Fruit fly (Drosophila melanogaster) whole organism, adult: ENCODE measurements around the gene ebi.

Experiments used
- CG11617 ChIP-seq: fragments of 200-800 bp; sonication (Bioruptor generic); optimal IDR thresholded peaks from 2 replicates; lab custom pipeline; 2017; ENCODE audit warnings: mild to moderate bottlenecking, missing biosample characterization, missing genetic modification reagents, missing genetic modification characterization
- CG12768 ChIP-seq: fragments of 200-800 bp; sonication (Bioruptor generic); optimal IDR thresholded peaks from 2 replicates; lab custom pipeline; 2017; ENCODE audit warnings: missing biosample characterization, missing genetic modification characterization, mild to moderate bottlenecking, moderate library complexity, missing genetic modification reagents
- CG14711 ChIP-seq: fragments of 200-800 bp; sonication (Bioruptor generic); optimal IDR thresholded peaks from 2 replicates; lab custom pipeline; 2018; ENCODE audit warnings: missing biosample characterization, mild to moderate bottlenecking, missing genetic modification characterization, moderate library complexity
- CG1620 ChIP-seq: fragments of 200-800 bp; sonication (Bioruptor generic); optimal IDR thresholded peaks from 2 replicates; lab custom pipeline; 2016; ENCODE audit warnings: missing biosample characterization, missing genetic modification characterization
- CG33017 ChIP-seq: fragments of 200-800 bp; sonication (Bioruptor generic); optimal IDR thresholded peaks from 2 replicates; lab custom pipeline; 2018; ENCODE audit warnings: missing biosample characterization, mild to moderate bottlenecking, missing genetic modification characterization, moderate library complexity
- CG5204 ChIP-seq: fragments of 200-800 bp; sonication (Bioruptor generic); optimal IDR thresholded peaks from 2 replicates; lab custom pipeline; 2016; ENCODE audit warnings: missing biosample characterization, missing genetic modification characterization
- CG7045 ChIP-seq: fragments of 200-800 bp; sonication (Bioruptor generic); optimal IDR thresholded peaks from 2 replicates; lab custom pipeline; 2017; ENCODE audit warnings: missing biosample characterization, mild to moderate bottlenecking, missing genetic modification characterization
- CG7101 ChIP-seq: fragments of 200-800 bp; sonication (Bioruptor generic); optimal IDR thresholded peaks from 2 replicates; lab custom pipeline; 2018; ENCODE audit warnings: missing biosample characterization, mild to moderate bottlenecking, missing genetic modification characterization, moderate library complexity
- Clk ChIP-seq: fragments of 200-800 bp; sonication (Bioruptor generic); optimal IDR thresholded peaks from 2 replicates; lab custom pipeline; 2017; ENCODE audit warnings: missing biosample characterization, missing genetic modification characterization
- Crg-1 ChIP-seq: fragments of 200-800 bp; sonication (Bioruptor generic); optimal IDR thresholded peaks from 2 replicates; lab custom pipeline; 2016; ENCODE audit warnings: missing biosample characterization, missing genetic modification characterization
- Hr96 ChIP-seq: fragments of 200-800 bp; sonication (Bioruptor generic); optimal IDR thresholded peaks from 2 replicates; lab custom pipeline; 2016; ENCODE audit warnings: missing biosample characterization, missing genetic modification characterization
- Mnt ChIP-seq: fragments of 200-800 bp; sonication (Bioruptor generic); optimal IDR thresholded peaks from 2 replicates; lab custom pipeline; 2016; ENCODE audit warnings: missing biosample characterization, mild to moderate bottlenecking, missing genetic modification characterization
- bab1 ChIP-seq: fragments of 200-800 bp; sonication (Bioruptor generic); optimal IDR thresholded peaks from 3 replicates; lab custom pipeline; 2019; ENCODE audit warnings: missing biosample characterization, mild to moderate bottlenecking, missing genetic modification characterization, moderate library complexity
- cic ChIP-seq: fragments of 200-800 bp; sonication (Bioruptor generic); optimal IDR thresholded peaks from 2 replicates; lab custom pipeline; 2017; ENCODE audit warnings: missing biosample characterization, mild to moderate bottlenecking, missing genetic modification characterization, moderate library complexity
- cnc ChIP-seq, 2 experiments: fragments of >200 bp; optimal IDR thresholded peaks; 2 replicates each; lab custom pipeline; 2017
- kay ChIP-seq: fragments of 200-800 bp; sonication (Bioruptor generic); peaks from one replicate; lab custom pipeline; 2016; ENCODE audit warnings: missing biosample characterization, missing genetic modification characterization, borderline replicate concordance
- ovo ChIP-seq: fragments of 200-800 bp; sonication (Bioruptor generic); optimal IDR thresholded peaks from 2 replicates; lab custom pipeline; 2016; ENCODE audit warnings: missing biosample characterization, missing genetic modification characterization
- pad ChIP-seq: fragments of 200-800 bp; sonication (Bioruptor generic); optimal IDR thresholded peaks from 3 replicates; lab custom pipeline; 2017; ENCODE audit warnings: missing biosample characterization, missing genetic modification characterization, mild to moderate bottlenecking, moderate library complexity, missing genetic modification reagents
- toe ChIP-seq: fragments of 200-800 bp; sonication (Bioruptor generic); optimal IDR thresholded peaks from 2 replicates; lab custom pipeline; 2016; ENCODE audit warnings: missing biosample characterization, missing genetic modification characterization

ebi gene

DNA sequence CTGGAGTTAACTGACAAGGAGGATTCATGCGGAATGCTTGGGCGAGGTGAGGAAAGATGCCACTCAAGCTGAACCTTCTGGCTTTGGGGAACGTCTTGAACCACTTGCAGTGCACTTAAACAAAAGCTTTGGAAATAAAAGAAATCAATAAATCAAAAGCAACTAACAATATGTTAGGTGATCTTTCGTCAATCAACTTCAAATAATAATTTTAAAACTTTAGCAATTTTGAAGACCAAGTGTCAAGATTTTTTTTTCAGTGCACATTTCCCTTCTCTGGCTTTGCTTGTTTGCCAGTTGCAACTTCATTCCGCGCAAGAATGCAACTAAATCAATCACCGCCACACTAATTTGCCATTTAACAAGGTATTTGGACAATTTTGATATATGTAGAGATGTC lies 32.1 kb upstream of the ebi start:
- TF ChIP-seq kay (GFP tag; lab: Kevin White, UChicago) (no peak), Mnt (GFP tag; lab: Kevin White, UChicago) (no peak), Clk (GFP tag; lab: Kevin White, UChicago) (no peak), CG11617 (GFP tag; lab: Kevin White, UChicago) (no peak), CG14711 (tag; lab: Kevin White, UChicago) (no peak), CG5204 (GFP tag; lab: Kevin White, UChicago) (no peak)

DNA sequence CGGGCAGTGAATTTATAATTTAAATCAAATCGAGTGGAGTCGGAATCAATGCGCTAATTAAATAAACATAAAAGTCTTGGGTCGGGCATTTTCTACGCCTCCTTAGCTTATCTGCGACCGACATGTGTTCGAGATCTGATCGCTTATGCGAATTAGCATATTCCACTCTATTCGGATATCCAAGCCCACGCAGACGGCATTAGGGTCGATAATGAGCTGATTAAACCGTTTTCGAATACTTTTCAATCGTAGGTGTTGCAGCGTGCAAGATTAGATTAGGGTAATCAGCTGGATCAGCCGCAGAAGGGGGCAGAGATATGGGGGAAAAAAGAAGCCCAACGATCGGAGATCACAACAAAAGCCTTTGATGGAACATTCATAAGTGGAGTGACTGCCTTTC lies 24.4 kb upstream of the ebi start:
- TF ChIP-seq CG7045 (GFP tag; lab: Kevin White, UChicago) (no peak), cnc (optimal IDR thresholded peaks at IDR 0.05; lab: Kevin White, UChicago) (no peak), Mnt (GFP tag; lab: Kevin White, UChicago) (no peak), CG12768 (GFP tag; lab: Kevin White, UChicago) (no peak), CG14711 (tag; lab: Kevin White, UChicago) (no peak), kay (GFP tag; lab: Kevin White, UChicago) (no peak)

DNA sequence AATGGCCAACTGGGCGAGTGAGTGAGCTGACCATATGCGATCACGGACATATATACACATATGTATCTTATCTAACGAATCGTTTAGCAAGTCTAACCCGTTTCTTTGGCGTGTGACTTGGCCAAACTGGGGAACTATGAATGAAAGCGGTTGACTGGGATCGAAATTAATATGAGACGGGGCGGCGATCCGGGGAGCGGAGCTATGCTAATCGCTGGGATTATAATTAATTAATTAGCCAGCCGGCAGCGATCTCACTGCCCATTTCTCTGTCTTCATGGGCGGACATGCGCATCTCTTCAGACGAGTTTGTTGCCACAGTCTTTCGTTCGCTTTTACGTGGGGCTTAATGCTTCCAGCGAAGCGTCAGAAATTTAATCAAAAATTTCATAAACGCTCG lies 22.3 kb upstream of the ebi start:
- TF ChIP-seq cic (GFP tag; lab: Kevin White, UChicago) = no peak

DNA sequence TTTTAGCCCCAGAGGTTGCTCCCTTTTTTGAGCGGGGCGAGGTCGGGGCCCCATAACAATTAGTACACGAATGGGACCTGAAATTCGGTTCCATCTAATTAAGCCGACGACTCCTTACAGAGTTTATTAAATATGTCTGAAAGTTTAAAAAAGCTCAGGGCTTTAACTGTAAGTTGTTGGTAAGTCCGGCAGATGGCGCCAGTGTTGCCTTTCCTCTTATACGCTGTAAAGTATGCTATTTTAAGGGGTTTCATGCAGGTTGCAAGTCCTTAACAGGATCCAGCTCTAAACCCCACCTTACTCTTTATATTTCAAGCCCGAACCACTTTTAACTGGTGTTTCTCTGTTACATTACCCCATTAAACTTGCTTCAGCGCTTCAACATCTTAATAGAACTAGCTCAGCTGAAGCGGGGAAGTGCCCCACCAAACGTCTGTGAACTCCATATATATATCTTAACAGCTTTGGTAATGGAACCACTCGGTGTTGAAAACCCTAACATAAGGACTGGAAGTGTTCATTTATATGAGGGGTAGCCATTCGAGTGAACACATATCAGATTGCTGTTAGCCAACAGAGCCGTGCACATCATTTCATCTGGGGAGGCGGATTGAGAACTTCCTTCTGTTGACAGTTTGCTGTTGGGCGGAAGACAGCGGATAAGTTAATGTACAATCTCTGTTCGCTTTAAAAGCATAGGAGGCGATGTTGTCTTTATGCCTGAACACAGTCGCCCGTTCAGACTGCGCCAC lies 19.3 kb upstream of the ebi start:
- TF ChIP-seq Hr96 (GFP tag; lab: Kevin White, UChicago) (no peak), pad (peak; percentile 91), bab1 (GFP tag; lab: Kevin White, UChicago) (no peak), kay (GFP tag; lab: Kevin White, UChicago) (no peak), CG33017 (no peak), cnc (optimal IDR thresholded peaks at IDR 0.05; lab: Kevin White, UChicago) (no peak)

DNA sequence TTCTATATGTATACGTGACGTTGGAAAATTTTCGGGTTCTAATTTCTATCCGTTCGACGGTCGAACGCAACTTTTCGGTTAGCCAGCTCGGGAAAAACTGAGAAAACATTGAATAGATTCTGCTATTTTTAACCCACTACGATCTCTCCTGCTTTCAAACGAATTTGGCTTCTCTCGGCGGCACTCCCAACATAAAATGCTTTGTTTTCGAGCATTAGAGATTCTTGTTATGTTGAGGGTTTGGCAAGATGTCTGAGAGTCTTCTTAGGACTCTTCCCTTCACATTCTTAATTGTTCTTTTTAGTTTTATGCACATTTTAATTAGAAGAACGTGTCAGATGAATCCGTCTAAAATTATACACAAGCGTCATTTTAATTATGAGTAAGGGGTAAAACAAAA lies 12.8 kb upstream of the ebi start, which contains the start of gene CG4213:
CG4213 (minus strand) TSS at position 101 of the 400 bp plus-strand sequence.
- TF ChIP-seq CG1620 (GFP tag; lab: Kevin White, UChicago) (no peak), bab1 (GFP tag; lab: Kevin White, UChicago) (no peak), cic (GFP tag; lab: Kevin White, UChicago) (no peak), Crg-1 (no peak), CG5204 (GFP tag; lab: Kevin White, UChicago) (no peak), CG7101 (tag; lab: Kevin White, UChicago) (no peak), toe (no peak), cnc (optimal IDR thresholded peaks at IDR 0.05; lab: Kevin White, UChicago) (no peak)

DNA sequence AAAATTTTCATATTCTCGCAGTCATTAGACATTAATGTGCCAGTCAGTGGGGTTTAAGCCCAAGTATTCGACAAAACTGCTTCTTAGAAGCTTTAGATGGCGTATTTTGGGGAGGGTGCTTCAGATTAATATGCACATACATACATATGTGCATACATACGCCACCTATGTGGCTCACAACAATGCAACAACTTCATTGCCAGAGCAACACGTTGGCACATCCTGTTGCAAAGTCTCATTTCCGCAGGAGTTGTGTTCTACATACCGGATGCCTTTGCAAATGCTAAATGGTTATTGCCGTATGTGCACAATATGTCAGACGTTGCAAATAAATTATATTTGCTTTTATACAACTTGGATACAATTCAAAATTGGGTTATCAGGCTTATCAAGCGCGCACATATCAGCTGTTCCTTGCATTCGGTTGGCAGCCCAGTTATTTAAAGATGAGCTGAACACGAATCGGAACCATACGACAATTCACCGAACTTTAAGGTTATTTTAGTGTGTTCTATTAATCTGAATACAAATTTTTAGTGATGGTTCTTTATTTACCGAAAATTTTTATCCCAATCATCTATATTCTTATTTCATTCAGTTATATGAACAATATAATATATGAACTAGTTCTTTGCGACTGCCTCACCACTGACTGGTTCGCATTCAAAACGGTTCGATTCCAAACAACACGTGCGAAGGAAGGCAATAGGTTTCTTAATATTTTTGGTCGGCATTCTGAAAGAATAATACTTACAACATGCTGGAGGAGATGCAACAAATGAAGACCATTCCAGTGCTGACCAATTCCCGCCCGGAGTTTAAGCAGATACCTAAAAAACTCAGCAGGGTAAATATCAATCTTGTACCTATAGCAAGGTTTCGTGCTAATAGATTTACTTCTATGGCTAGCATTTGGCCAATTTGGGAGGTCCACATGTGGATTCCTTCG lies 11.0 kb upstream of the ebi start, which contains the start of gene Polr1B:
Polr1B (plus strand) TSS at position 659 of the 949 bp plus-strand sequence.
- TF ChIP-seq CG5204 (GFP tag; lab: Kevin White, UChicago) (peak; percentile 28), Mnt (GFP tag; lab: Kevin White, UChicago) (peak; percentile 96), CG1620 (GFP tag; lab: Kevin White, UChicago) (no peak), CG11617 (GFP tag; lab: Kevin White, UChicago) (peak; percentile 33), CG14711 (tag; lab: Kevin White, UChicago) (peak; percentile 29), ovo (GFP tag; lab: Kevin White, UChicago) (no peak), CG7101 (tag; lab: Kevin White, UChicago) (no peak), CG33017 (no peak), bab1 (GFP tag; lab: Kevin White, UChicago) (peak; percentile 51), Hr96 (GFP tag; lab: Kevin White, UChicago) (no peak)

DNA sequence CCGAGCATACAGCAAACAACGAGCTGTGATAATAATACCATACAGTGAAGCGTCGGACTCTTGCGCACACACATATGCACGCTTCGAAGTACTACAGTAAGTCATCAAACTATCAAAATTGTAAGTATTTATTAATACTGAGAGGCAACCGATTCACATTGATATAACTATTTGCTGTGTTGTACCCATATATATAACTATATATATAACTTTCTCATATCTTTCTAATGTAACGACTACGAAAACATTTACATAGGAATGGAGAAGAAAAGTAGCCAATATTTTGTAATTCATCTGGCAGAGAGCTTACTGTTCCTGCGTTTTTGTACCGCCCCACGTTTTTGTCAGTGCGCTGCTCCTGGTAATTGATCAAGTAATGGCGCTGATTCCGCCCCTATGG lies 1.9 kb upstream of the ebi start:
- TF ChIP-seq CG7045 (GFP tag; lab: Kevin White, UChicago) (peak; percentile 16), cnc (optimal IDR thresholded peaks at IDR 0.05; lab: Kevin White, UChicago) (no peak), CG14711 (tag; lab: Kevin White, UChicago) (peak; percentile 18), CG7101 (tag; lab: Kevin White, UChicago) (peak; percentile 27), toe (no peak)
